Fruit fly (Drosophila melanogaster) whole organism, prepupa: ENCODE measurements around the gene Ntf-2.

Experiments
- CG10669 ChIP-seq: fragments of 200-800 bp; sonication (Bioruptor generic); optimal IDR thresholded peaks from 3 replicates; lab custom pipeline; 2018; ENCODE audit warnings: missing biosample characterization, mild to moderate bottlenecking, missing genetic modification characterization, moderate library complexity
- CG11294 ChIP-seq: fragments of 200-800 bp; sonication (Bioruptor generic); IDR thresholded peaks from 2 replicates; pipeline ENCODE4 v1.3.6; 2022; ENCODE audit warnings: missing biosample characterization, missing genetic modification characterization
- CG11762 ChIP-seq: fragments of 200-800 bp; sonication (Bioruptor generic); optimal IDR thresholded peaks from 3 replicates; lab custom pipeline; 2016; ENCODE audit warnings: missing biosample characterization, missing genetic modification characterization; ENCODE audit not compliant: insufficient read depth
- CG11902 ChIP-seq: fragments of 200-800 bp; sonication (Bioruptor generic); optimal IDR thresholded peaks from 3 replicates; lab custom pipeline; 2016; ENCODE audit warnings: missing biosample characterization, missing genetic modification characterization
- CG15336 ChIP-seq: fragments of 200-800 bp; sonication (Bioruptor generic); IDR thresholded peaks from 2 replicates; pipeline ENCODE4 v1.3.6; 2022; ENCODE audit warnings: missing biosample characterization, missing genetic modification characterization
- CG1621 ChIP-seq: fragments of 200-800 bp; sonication (Bioruptor generic); optimal IDR thresholded peaks from 3 replicates; lab custom pipeline; 2018; ENCODE audit warnings: missing biosample characterization, mild to moderate bottlenecking, missing genetic modification characterization
- CG16779 ChIP-seq: fragments of 200-800 bp; sonication (Bioruptor generic); optimal IDR thresholded peaks from 3 replicates; lab custom pipeline; 2017; ENCODE audit warnings: missing biosample characterization, mild to moderate bottlenecking, missing genetic modification characterization
- CG31627 ChIP-seq: fragments of 200-800 bp; sonication (Bioruptor generic); optimal IDR thresholded peaks from 3 replicates; lab custom pipeline; 2016; ENCODE audit warnings: missing biosample characterization, missing genetic modification characterization
- CG32006 ChIP-seq: fragments of 200-800 bp; sonication (Bioruptor generic); optimal IDR thresholded peaks from 3 replicates; lab custom pipeline; 2017; ENCODE audit warnings: missing biosample characterization, mild to moderate bottlenecking, missing genetic modification characterization
- CG3919 ChIP-seq: fragments of 200-800 bp; sonication (Bioruptor generic); optimal IDR thresholded peaks from 3 replicates; lab custom pipeline; 2016; ENCODE audit warnings: missing biosample characterization, missing genetic modification characterization
- CG4318 ChIP-seq: fragments of 200-800 bp; sonication (Bioruptor generic); optimal IDR thresholded peaks from 3 replicates; lab custom pipeline; 2017; ENCODE audit warnings: missing biosample characterization, mild to moderate bottlenecking, missing genetic modification characterization
- CG6276 ChIP-seq: fragments of 200-800 bp; sonication (Bioruptor generic); optimal IDR thresholded peaks from 2 replicates; lab custom pipeline; 2017; ENCODE audit warnings: missing biosample characterization, mild to moderate bottlenecking, missing genetic modification characterization
- CG6792 ChIP-seq: fragments of 200-800 bp; sonication (Bioruptor generic); optimal IDR thresholded peaks from 3 replicates; lab custom pipeline; 2016; ENCODE audit warnings: missing biosample characterization, missing genetic modification characterization
- CG6808 ChIP-seq: fragments of 200-800 bp; sonication (Bioruptor generic); optimal IDR thresholded peaks from 3 replicates; lab custom pipeline; 2017; ENCODE audit warnings: missing biosample characterization, missing genetic modification characterization, mild to moderate bottlenecking, moderate library complexity, missing genetic modification reagents
- CG6854 ChIP-seq: fragments of 200-800 bp; sonication (Bioruptor generic); optimal IDR thresholded peaks from 2 replicates; lab custom pipeline; 2017; ENCODE audit warnings: missing biosample characterization, mild to moderate bottlenecking, missing genetic modification characterization
- CG7368 ChIP-seq: fragments of 200-800 bp; sonication (Bioruptor generic); optimal IDR thresholded peaks from 3 replicates; lab custom pipeline; 2016; ENCODE audit warnings: missing biosample characterization, missing genetic modification characterization
- CG8119 ChIP-seq: fragments of 200-800 bp; sonication (Bioruptor generic); IDR thresholded peaks from 3 replicates; pipeline ENCODE4 v1.3.6; 2022; ENCODE audit warnings: missing biosample characterization, missing genetic modification characterization
- CG8319 ChIP-seq: fragments of 200-800 bp; sonication (Bioruptor generic); optimal IDR thresholded peaks from 3 replicates; lab custom pipeline; 2016; ENCODE audit warnings: missing biosample characterization, missing genetic modification characterization
- CG9139 ChIP-seq: fragments of 200-800 bp; sonication (Bioruptor generic); optimal IDR thresholded peaks from 3 replicates; lab custom pipeline; 2017; ENCODE audit warnings: missing biosample characterization, mild to moderate bottlenecking, missing genetic modification characterization
- Eip75B ChIP-seq: fragments of 200-800 bp; sonication (Bioruptor generic); optimal IDR thresholded peaks from 3 replicates; lab custom pipeline; 2016; ENCODE audit warnings: missing biosample characterization, missing genetic modification characterization
- Eip78C ChIP-seq: fragments of 200-800 bp; sonication (Bioruptor generic); peaks from one replicate; lab custom pipeline; 2016; ENCODE audit warnings: missing biosample characterization, missing genetic modification characterization
- Ets21C ChIP-seq: fragments of 200-800 bp; sonication (Bioruptor generic); optimal IDR thresholded peaks from 3 replicates; lab custom pipeline; 2016; ENCODE audit warnings: missing biosample characterization, missing genetic modification characterization
- Ets96B ChIP-seq: fragments of 200-800 bp; optimal IDR thresholded peaks from 2 replicates; lab custom pipeline; 2019; ENCODE audit warnings: missing biosample characterization, mild to moderate bottlenecking, missing genetic modification characterization, moderate library complexity
- Gug ChIP-seq: fragments of 200-800 bp; sonication (Bioruptor generic); IDR thresholded peaks from 2 replicates; pipeline ENCODE4 v1.3.6; 2022; ENCODE audit warnings: missing biosample characterization, missing genetic modification characterization
- Hr38 ChIP-seq: sonication (Bioruptor generic); optimal IDR thresholded peaks from 2 replicates; lab custom pipeline; 2016; ENCODE audit warnings: missing biosample characterization, missing genetic modification characterization
- Hr39 ChIP-seq: fragments of 200-800 bp; sonication (Bioruptor generic); optimal IDR thresholded peaks from 2 replicates; lab custom pipeline; 2016; ENCODE audit warnings: missing biosample characterization, missing genetic modification characterization
- Hr4 ChIP-seq: fragments of 200-800 bp; sonication (Bioruptor generic); optimal IDR thresholded peaks from 3 replicates; lab custom pipeline; 2016; ENCODE audit warnings: missing biosample characterization, missing genetic modification characterization
- Lpt ChIP-seq: fragments of 200-800 bp; sonication (Bioruptor generic); optimal IDR thresholded peaks from 3 replicates; lab custom pipeline; 2016; ENCODE audit warnings: missing biosample characterization, missing genetic modification characterization
- Met ChIP-seq: fragments of 200-800 bp; sonication (Bioruptor generic); optimal IDR thresholded peaks from 3 replicates; lab custom pipeline; 2016; ENCODE audit warnings: missing biosample characterization, missing genetic modification characterization
- OdsH ChIP-seq: fragments of 200-800 bp; sonication (Bioruptor generic); optimal IDR thresholded peaks from 3 replicates; lab custom pipeline; 2016; ENCODE audit warnings: missing biosample characterization, missing genetic modification characterization
- Sox14 ChIP-seq: fragments of 200-800 bp; sonication (Bioruptor generic); optimal IDR thresholded peaks from 3 replicates; lab custom pipeline; 2016; ENCODE audit warnings: missing biosample characterization, missing genetic modification characterization
- Sox15 ChIP-seq: fragments of 200-800 bp; sonication (Bioruptor generic); optimal IDR thresholded peaks from 3 replicates; lab custom pipeline; 2016; ENCODE audit warnings: missing biosample characterization, missing genetic modification characterization
- achi ChIP-seq: fragments of 200-800 bp; sonication (Bioruptor generic); optimal IDR thresholded peaks from 3 replicates; lab custom pipeline; 2016; ENCODE audit warnings: missing biosample characterization, missing genetic modification characterization
- acj6 ChIP-seq: fragments of 200-800 bp; sonication (Bioruptor generic); optimal IDR thresholded peaks from 3 replicates; lab custom pipeline; 2016; ENCODE audit warnings: missing biosample characterization, missing genetic modification characterization
- cyc ChIP-seq: fragments of 200-800 bp; sonication (Bioruptor generic); optimal IDR thresholded peaks from 3 replicates; lab custom pipeline; 2016; ENCODE audit warnings: missing biosample characterization, missing genetic modification characterization
- dac ChIP-seq: fragments of 200-800 bp; sonication (Bioruptor generic); optimal IDR thresholded peaks from 2 replicates; lab custom pipeline; 2017; ENCODE audit warnings: missing biosample characterization, mild to moderate bottlenecking, missing genetic modification characterization
- dsx ChIP-seq: fragments of 200-800 bp; optimal IDR thresholded peaks from 3 replicates; lab custom pipeline; 2019; ENCODE audit warnings: missing biosample characterization, mild to moderate bottlenecking, missing genetic modification characterization, moderate library complexity; ENCODE audit not compliant: poor library complexity, severe bottlenecking
- eg ChIP-seq: fragments of 200-800 bp; sonication (Bioruptor generic); IDR thresholded peaks from 3 replicates; pipeline ENCODE4 v1.3.6; 2022; ENCODE audit warnings: missing biosample characterization, missing genetic modification characterization
- esn ChIP-seq: fragments of 200-800 bp; sonication (Bioruptor generic); optimal IDR thresholded peaks from 2 replicates; lab custom pipeline; 2016; ENCODE audit warnings: missing biosample characterization, mild to moderate bottlenecking, missing genetic modification characterization, moderate library complexity
- fkh ChIP-seq: fragments of 200-800 bp; sonication (Bioruptor generic); optimal IDR thresholded peaks from 3 replicates; lab custom pipeline; 2017; ENCODE audit warnings: missing biosample characterization, mild to moderate bottlenecking, missing genetic modification characterization, moderate library complexity
- lz ChIP-seq: fragments of 200-800 bp; sonication (Bioruptor generic); optimal IDR thresholded peaks from 3 replicates; lab custom pipeline; 2016; ENCODE audit warnings: missing biosample characterization, missing genetic modification characterization
- net ChIP-seq: fragments of 200-800 bp; sonication (Bioruptor generic); optimal IDR thresholded peaks from 3 replicates; lab custom pipeline; 2016; ENCODE audit warnings: missing biosample characterization, missing genetic modification characterization
- spab ChIP-seq: fragments of 200-800 bp; sonication (Bioruptor generic); optimal IDR thresholded peaks from 2 replicates; lab custom pipeline; 2017; ENCODE audit warnings: missing biosample characterization, mild to moderate bottlenecking, missing genetic modification characterization, missing genetic modification reagents
- ss ChIP-seq, 2 experiments: fragments of 200-800 bp; sonication (Bioruptor generic); optimal IDR thresholded peaks; 2 replicates in 1 of 2; 3 replicates in 1 of 2; lab custom pipeline; 2017 to 2018; ENCODE audit warnings: mild to moderate bottlenecking in 2 of 2, missing biosample characterization in 2 of 2, missing genetic modification characterization in 2 of 2, moderate library complexity in 1 of 2
- svp ChIP-seq: fragments of 200-800 bp; sonication (Bioruptor generic); peaks from one replicate; lab custom pipeline; 2016; ENCODE audit warnings: missing biosample characterization, missing genetic modification characterization
- topi ChIP-seq: fragments of 200-800 bp; sonication (Bioruptor generic); optimal IDR thresholded peaks from 3 replicates; lab custom pipeline; 2016; ENCODE audit warnings: missing biosample characterization, missing genetic modification characterization
- vri ChIP-seq: fragments of 200-800 bp; sonication (Bioruptor generic); optimal IDR thresholded peaks from 3 replicates; lab custom pipeline; 2016; ENCODE audit warnings: missing biosample characterization, mild to moderate bottlenecking, missing genetic modification characterization

The Ntf-2 gene

DNA sequence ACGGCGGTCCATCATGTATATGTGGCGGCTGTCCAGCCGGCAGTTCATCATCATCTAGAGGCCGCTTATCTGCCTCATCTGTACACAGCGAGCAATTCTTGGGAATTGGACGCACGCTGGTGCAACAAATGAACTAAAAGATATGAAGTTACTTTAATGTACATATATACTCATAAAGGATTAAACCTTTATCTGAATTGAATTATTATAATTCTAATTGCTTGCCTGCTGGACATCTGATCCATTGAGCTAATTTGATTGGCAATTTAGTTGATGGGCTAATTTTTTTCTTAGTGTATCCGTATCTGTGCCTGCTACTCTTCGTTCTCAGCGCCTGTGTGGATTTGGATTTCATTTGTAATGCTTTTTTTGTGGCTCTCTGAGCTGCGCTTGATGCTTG, 37.7 kb downstream of the Ntf-2 start (continued):
- peak; percentile 89 for TF ChIP-seq Eip75B (GFP tag; lab: Kevin White, UChicago)
- peak; percentile 80 for TF ChIP-seq Hr39 (GFP tag; lab: Kevin White, UChicago)
- TF ChIP-seq CG11294 (GFP tag; lab: Robert Waterston, UW) = peak; percentile 82
- peak; percentile 89 for TF ChIP-seq net (GFP tag; lab: Kevin White, UChicago)
- peak; percentile 62 for TF ChIP-seq CG11902 (GFP tag; lab: Kevin White, UChicago)
- TF ChIP-seq CG11762 (GFP tag; lab: Kevin White, UChicago) = peak; percentile 82
- TF ChIP-seq CG6808 (GFP tag; lab: Kevin White, UChicago) = peak; percentile 90
- TF ChIP-seq acj6 = peak; percentile 87
- peak; percentile 80 for TF ChIP-seq CG31627
- TF ChIP-seq dsx (GFP tag; lab: Kevin White, UChicago) = peak; percentile 90
- TF ChIP-seq CG6854 (GFP tag; lab: Kevin White, UChicago) = peak; percentile 64
- TF ChIP-seq, all 60 proteins: peak for 58

DNA sequence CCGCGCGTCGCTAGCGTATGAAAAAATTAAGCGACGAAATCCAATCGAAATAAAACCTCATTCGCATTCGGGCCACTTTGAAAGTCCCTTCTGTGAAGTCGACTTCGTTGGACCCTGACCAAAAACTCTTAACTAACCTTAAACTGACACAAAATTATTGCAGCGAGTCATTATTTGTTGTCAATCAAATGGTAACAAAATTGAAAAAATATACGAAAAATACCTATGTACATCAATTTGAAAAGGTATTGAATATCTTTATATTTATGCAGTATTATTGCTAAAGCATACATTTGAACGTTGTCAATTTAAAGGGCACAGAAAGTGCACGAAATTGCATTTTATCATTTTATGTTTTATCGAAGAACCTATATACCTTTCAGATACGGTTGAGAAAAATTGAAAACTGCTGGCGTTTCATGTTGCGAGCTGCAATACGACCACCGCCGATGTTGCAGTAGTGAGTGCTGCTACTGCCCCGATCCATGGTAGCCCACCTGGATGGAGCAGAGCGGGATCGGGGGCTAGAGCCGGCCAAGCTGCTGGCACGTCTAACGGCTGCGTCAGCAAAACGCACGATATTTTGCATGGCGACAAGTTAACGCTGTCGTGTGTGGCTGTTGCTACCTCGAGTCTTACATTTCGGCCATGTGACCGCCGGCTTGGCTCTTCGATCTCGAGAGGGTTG, 38.5 kb downstream of the Ntf-2 start:
- TF ChIP-seq dac (peak; percentile 53), cyc (GFP tag; lab: Kevin White, UChicago) (peak; percentile 24), Gug (GFP tag; lab: Robert Waterston, UW) (0 out of 2 replicates have a peak, but pooled peaks have one; percentile 21), acj6 (peak; percentile 56), CG4318 (GFP tag; lab: Kevin White, UChicago) (peak; percentile 75), CG16779 (peak; percentile 8), Eip78C (GFP tag; lab: Kevin White, UChicago) (peak; percentile 93), Ets96B (tag; lab: Kevin White, UChicago) (peak; percentile 35), CG6808 (GFP tag; lab: Kevin White, UChicago) (no peak), CG11762 (GFP tag; lab: Kevin White, UChicago) (peak; percentile 20), ss (GFP tag; optimal IDR thresholded peaks at IDR 0.05; lab: Kevin White, UChicago) (no peak), net (GFP tag; lab: Kevin White, UChicago) (peak; percentile 29), CG9139 (GFP tag; lab: Kevin White, UChicago) (no peak), esn (GFP tag; lab: Kevin White, UChicago) (peak; percentile 55), CG6792 (peak; percentile 47), Eip75B (GFP tag; lab: Kevin White, UChicago) (peak; percentile 9), dsx (GFP tag; lab: Kevin White, UChicago) (no peak), spab (GFP tag; lab: Kevin White, UChicago) (no peak), CG6276 (GFP tag; lab: Kevin White, UChicago) (peak; percentile 68), CG11294 (GFP tag; lab: Robert Waterston, UW) (no peak), eg (peak; percentile 46; the same call in 1 of the 3 replicates), CG3919 (GFP tag; lab: Kevin White, UChicago) (peak; percentile 53), achi (GFP tag; lab: Kevin White, UChicago) (peak; percentile 62), CG15336 (peak; percentile 40; the same call in 1 of the 2 replicates), Ets21C (GFP tag; lab: Kevin White, UChicago) (peak; percentile 53), CG8119 (GFP tag; lab: Robert Waterston, UW) (peak; percentile 73), CG7368 (GFP tag; lab: Kevin White, UChicago) (peak; percentile 8), lz (GFP tag; lab: Kevin White, UChicago) (peak; percentile 63), svp (GFP tag; lab: Kevin White, UChicago) (peak; percentile 65), vri (GFP tag; lab: Kevin White, UChicago) (no peak), Sox14 (GFP tag; lab: Kevin White, UChicago) (peak; percentile 60), CG10669 (peak; percentile 47), Lpt (peak; percentile 23), topi (GFP tag; lab: Kevin White, UChicago) (peak; percentile 47), CG8319 (GFP tag; lab: Kevin White, UChicago) (peak; percentile 18), CG11902 (GFP tag; lab: Kevin White, UChicago) (no peak), Sox15 (GFP tag; lab: Kevin White, UChicago) (peak; percentile 17), fkh (no peak), CG32006 (GFP tag; lab: Kevin White, UChicago) (peak; percentile 89), Hr4 (GFP tag; lab: Kevin White, UChicago) (peak; percentile 79), CG6854 (GFP tag; lab: Kevin White, UChicago) (no peak), CG1621 (tag; lab: Kevin White, UChicago) (no peak), OdsH (peak; percentile 66), Hr38 (GFP tag; lab: Kevin White, UChicago) (no peak), Met (GFP tag; lab: Kevin White, UChicago) (peak; percentile 64)
